Fruit fly (Drosophila melanogaster): ENCODE measurements around the gene CG5850.

The CG5850 gene

dm6 chr2L:9947265-9947664 is 16.5 kb downstream of the CG5850 start, which contains the start of gene CG5853:
Gene CG5853 (minus strand): TSS chr2L:9947648.
- TF ChIP-seq CG8478 (optimal IDR thresholded peaks at IDR 0.05), result no peak
- no peak for TF ChIP-seq CTCF (optimal IDR thresholded peaks at IDR 0.05)

dm6 chr2L:9946051-9946450 is 17.7 kb downstream of the CG5850 start:
- no peak for TF ChIP-seq CG8478 (optimal IDR thresholded peaks at IDR 0.05)
- no peak for TF ChIP-seq CTCF (optimal IDR thresholded peaks at IDR 0.05)

DNA sequence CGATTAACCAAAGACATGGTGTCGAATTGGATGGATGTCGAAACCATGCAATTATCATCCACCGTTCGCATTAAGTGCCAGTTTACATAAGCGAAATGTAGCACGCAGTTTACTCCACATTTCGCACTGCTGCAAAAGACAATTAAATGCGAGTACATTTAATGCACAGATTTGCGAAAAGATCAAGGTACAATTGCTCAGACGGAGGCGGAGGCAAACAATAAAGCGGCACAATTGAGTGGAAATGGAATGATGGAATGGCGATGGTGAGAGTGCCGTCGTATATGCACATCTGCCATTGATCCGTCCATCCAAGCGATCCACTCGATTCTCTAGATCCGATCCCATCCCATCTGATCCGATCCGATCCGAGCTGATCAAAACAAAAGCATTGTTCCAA is 18.7 kb downstream of the CG5850 start:
- no peak for TF ChIP-seq CG8478 (optimal IDR thresholded peaks at IDR 0.05)
- no peak for TF ChIP-seq CTCF (optimal IDR thresholded peaks at IDR 0.05)

DNA sequence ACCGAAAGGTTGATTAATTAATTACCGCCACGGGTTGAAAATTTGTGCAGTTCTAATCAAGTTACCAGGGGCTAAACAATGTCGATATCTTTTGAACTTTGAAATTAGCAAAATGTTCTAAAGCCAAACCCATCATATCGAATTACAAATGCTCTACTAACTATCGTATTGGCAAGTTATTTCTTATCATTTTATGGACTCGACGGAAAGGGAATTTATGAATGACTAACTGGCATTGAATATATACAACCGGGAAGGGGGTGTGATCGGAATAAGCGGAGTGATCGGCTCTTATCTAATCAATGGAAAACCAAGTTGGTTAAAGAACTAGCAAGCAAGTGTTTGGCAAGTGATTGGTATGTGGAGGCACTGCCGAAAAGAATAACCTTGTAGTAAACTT is 20.2 kb downstream of the CG5850 start:
- TF ChIP-seq CG8478 (optimal IDR thresholded peaks at IDR 0.05) (no peak), CTCF (optimal IDR thresholded peaks at IDR 0.05) (no peak)

- TF ChIP-seq CTCF (optimal IDR thresholded peaks at IDR 0.05), result no peak
Measured at dm6 chr2L:9938631-9939256, 25.0 kb downstream of the CG5850 start, which contains the start of the genes Datp and CG4619. Gene Datp (minus strand): TSS chr2L:9938790. Gene CG4619 (plus strand): TSS chr2L:9938863.

dm6 chr2L:9937908-9938307 is 25.8 kb downstream of the CG5850 start, which contains the start of gene Arglu1:
Gene Arglu1 (minus strand): TSS chr2L:9938134.
- TF ChIP-seq CG8478 (optimal IDR thresholded peaks at IDR 0.05), result no peak

dm6 chr2L:9933063-9933462 is 30.7 kb downstream of the CG5850 start, which contains the start of gene Cpr30F:
Gene Cpr30F (minus strand): TSS chr2L:9933163.
- TF ChIP-seq CTCF (optimal IDR thresholded peaks at IDR 0.05) (no peak), CG8478 (optimal IDR thresholded peaks at IDR 0.05) (no peak)

dm6 chr2L:9930280-9930679 is 33.5 kb downstream of the CG5850 start, which contains the start of gene CG42367:
Gene CG42367 (plus strand): TSS chr2L:9930580.
- TF ChIP-seq CTCF (optimal IDR thresholded peaks at IDR 0.05), result no peak
- TF ChIP-seq CG8478 (optimal IDR thresholded peaks at IDR 0.05), result no peak

DNA sequence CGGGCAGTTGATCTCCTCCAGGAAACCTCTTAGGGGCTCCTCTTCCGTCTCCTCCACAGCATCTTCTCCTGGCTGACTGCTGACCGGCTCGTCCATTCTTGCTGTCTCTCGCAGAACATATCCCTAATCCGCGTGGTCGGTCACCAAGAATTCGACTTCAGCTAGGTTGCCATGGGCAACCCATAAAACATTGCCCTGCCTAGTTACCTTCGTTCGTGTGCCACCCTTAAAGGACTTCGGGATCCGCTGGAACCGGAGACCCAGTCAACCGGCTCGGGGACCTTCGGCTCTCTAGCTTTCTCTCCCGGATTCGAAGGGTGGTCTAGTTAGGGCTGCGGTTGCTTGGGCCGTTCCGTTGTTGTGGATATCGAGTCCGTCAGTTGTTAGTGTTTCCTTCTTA is 39.0 kb downstream of the CG5850 start, which contains the start of the genes TbCMF46 and CG42366:
Gene TbCMF46, minus strand, starts transcription at position 101 of the 400 bp plus-strand sequence.
Gene CG42366, plus strand, starts transcription at position 397 of the 400 bp plus-strand sequence.
- TF ChIP-seq CG8478 (optimal IDR thresholded peaks at IDR 0.05), result no peak
- TF ChIP-seq CTCF (optimal IDR thresholded peaks at IDR 0.05), result no peak

dm6 chr2L:9921401-9921800 is 42.3 kb downstream of the CG5850 start, which contains the start of gene CG4592:
Gene CG4592 (plus strand): TSS chr2L:9921633.
- no peak for TF ChIP-seq CG8478 (optimal IDR thresholded peaks at IDR 0.05)
- no peak for TF ChIP-seq CTCF (optimal IDR thresholded peaks at IDR 0.05)

DNA sequence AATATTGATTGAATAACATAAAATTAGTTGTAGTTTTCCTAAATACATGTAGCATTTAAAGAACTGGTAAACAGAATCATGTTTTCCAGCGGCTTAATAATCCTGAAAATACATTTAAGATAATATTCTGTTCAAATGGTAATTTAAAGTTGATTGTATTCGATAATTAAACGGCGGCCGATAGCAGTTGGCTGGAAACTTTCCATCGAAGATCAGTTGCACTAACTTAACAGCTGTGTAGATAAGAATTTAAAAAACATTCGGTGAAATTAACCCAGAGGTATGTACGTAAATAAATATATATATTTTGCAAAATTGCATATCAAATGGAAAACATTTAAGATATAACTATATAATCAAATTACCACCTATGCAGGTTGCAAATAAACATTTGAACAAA is 43.8 kb downstream of the CG5850 start, which contains the start of gene CG4594:
Gene CG4594, plus strand, starts transcription at position 212 of the 400 bp plus-strand sequence.
- TF ChIP-seq CTCF (optimal IDR thresholded peaks at IDR 0.05) (no peak), CG8478 (optimal IDR thresholded peaks at IDR 0.05) (no peak)

DNA sequence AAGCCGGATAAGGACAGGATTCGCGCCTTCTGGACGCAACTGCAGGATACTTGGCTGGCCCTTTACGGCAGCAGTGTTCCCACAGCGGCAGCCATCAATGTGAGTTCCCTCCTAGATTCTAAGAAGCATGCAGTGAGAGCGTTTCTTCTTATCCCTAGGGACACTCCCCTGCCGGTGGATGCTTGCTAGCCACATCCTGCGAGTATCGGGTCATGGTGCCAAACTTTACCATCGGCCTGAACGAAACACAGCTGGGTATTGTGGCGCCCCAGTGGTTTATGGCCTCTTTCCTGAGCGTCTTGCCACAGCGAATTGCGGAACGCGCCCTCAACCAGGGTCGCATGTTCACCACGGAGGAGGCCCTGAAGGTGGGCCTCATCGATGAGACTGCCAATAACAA is 44.5 kb downstream of the CG5850 start:
- no peak for TF ChIP-seq CTCF (optimal IDR thresholded peaks at IDR 0.05)
- no peak for TF ChIP-seq CG8478 (optimal IDR thresholded peaks at IDR 0.05)

- TF ChIP-seq CTCF (optimal IDR thresholded peaks at IDR 0.05) (peak in 1 of 2 experiments; percentile 29), CG8478 (optimal IDR thresholded peaks at IDR 0.05) (no peak)
Measured at dm6 chr2L:9918020-9918959, 45.5 kb downstream of the CG5850 start, which contains the start of the genes CG5885 and CG4598. Gene CG5885 (minus strand): TSS chr2L:9918330. Gene CG4598 (plus strand): TSS chr2L:9918618.

DNA sequence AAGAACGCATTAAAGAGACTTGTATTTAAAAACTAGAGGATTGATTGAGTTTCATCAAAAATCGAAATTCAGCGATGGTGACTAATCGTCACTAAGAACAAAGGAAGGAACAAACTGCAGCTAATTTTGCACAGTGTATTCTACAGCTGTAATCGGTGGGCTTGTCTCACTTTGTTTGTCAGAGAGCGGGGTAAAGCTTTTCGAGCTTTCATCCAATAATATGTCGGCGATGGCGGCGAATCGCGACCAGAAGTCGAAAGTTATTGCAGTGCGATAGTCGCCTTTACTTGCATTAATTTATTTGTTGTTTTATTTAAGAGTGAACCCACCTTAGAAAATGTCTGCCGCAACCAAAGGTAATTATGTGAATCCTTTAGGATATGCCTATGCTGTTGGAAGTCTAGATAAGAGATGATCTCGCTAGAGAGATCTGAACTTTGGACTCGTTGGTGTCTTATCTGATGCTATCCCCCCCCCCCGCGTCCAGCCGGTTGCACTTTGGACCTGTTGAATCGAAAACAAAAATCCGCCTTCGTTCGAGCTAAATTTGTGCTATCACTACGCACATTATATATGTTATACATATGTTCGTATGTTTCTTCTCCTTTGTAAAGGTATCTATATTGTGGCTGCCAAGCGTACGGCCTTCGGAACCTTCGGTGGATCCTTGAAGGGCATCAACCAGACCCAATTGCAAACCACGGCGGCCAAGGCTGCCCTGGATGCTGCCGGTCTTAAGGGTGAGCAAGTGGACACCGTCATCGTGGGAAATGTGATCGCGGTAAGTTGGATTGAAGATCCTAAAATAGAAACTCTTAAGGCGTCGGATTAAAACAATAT is 48.5 kb downstream of the CG5850 start, which contains the start of gene yip2:
Gene yip2, plus strand, starts transcription at position 243 of the 840 bp plus-strand sequence.
- TF ChIP-seq CTCF (optimal IDR thresholded peaks at IDR 0.05) (no peak), CG8478 (optimal IDR thresholded peaks at IDR 0.05) (no peak)

All from S2 (cell line).